Fruit fly (Drosophila melanogaster) whole organism, embryonic: ENCODE measurements around the gene CG32040.

Source experiments
- Bgb ChIP-seq: fragments of 200-800 bp; sonication (Bioruptor generic); IDR thresholded peaks from 2 replicates; pipeline ENCODE4 v1.3.6; 2022; ENCODE audit warnings: missing biosample characterization, missing genetic modification characterization; ENCODE audit not compliant: partially characterized antibody
- CG10321 ChIP-seq: fragments of 200-800 bp; sonication (Bioruptor generic); IDR thresholded peaks from 2 replicates; pipeline ENCODE4 v1.3.6; 2022; ENCODE audit warnings: missing biosample characterization, missing genetic modification characterization
- CG10654 ChIP-seq: fragments of 200-800 bp; sonication (Bioruptor generic); optimal IDR thresholded peaks from 2 replicates; lab custom pipeline; 2016; ENCODE audit warnings: missing biosample characterization, missing genetic modification characterization
- CG10979 ChIP-seq: fragments of 200-800 bp; sonication (Bioruptor generic); optimal IDR thresholded peaks from 2 replicates; lab custom pipeline; 2018; ENCODE audit warnings: missing biosample characterization, mild to moderate bottlenecking, missing genetic modification characterization, moderate library complexity
- CG11560 ChIP-seq: fragments of 200-800 bp; sonication (Bioruptor generic); IDR thresholded peaks from 3 replicates; pipeline ENCODE4 v1.3.6; 2022; ENCODE audit warnings: missing biosample characterization, missing genetic modification characterization
- CG12104 ChIP-seq: fragments of 200-800 bp; sonication (Bioruptor generic); optimal IDR thresholded peaks from 3 replicates; lab custom pipeline; 2016; ENCODE audit warnings: missing biosample characterization, missing genetic modification characterization
- CG13287 ChIP-seq: fragments of 200-800 bp; sonication (Bioruptor generic); IDR thresholded peaks from 2 replicates; pipeline ENCODE4 v1.3.6; 2022; ENCODE audit warnings: missing biosample characterization, missing genetic modification characterization; ENCODE audit not compliant: partially characterized antibody
- CG13424 ChIP-seq: fragments of 200-800 bp; sonication (Bioruptor generic); optimal IDR thresholded peaks from 2 replicates; lab custom pipeline; 2019; ENCODE audit warnings: missing biosample characterization, mild to moderate bottlenecking, missing genetic modification characterization, moderate library complexity
- CG1602 ChIP-seq: fragments of 200-800 bp; sonication (Bioruptor generic); optimal IDR thresholded peaks from 3 replicates; lab custom pipeline; 2016; ENCODE audit warnings: missing biosample characterization, missing genetic modification characterization
- CG17802 ChIP-seq: fragments of 200-800 bp; sonication (Bioruptor generic); optimal IDR thresholded peaks from 2 replicates; lab custom pipeline; 2018; ENCODE audit warnings: missing biosample characterization, mild to moderate bottlenecking, missing genetic modification characterization, moderate library complexity
- CG17829 ChIP-seq: fragments of 200-800 bp; optimal IDR thresholded peaks from 2 replicates; lab custom pipeline; 2019; ENCODE audit warnings: missing biosample characterization, mild to moderate bottlenecking, missing genetic modification characterization, moderate library complexity
- CG2129 ChIP-seq: fragments of 200-800 bp; sonication (Bioruptor generic); IDR thresholded peaks from 2 replicates; pipeline ENCODE4 v1.3.6; 2022; ENCODE audit warnings: missing biosample characterization, missing genetic modification characterization; ENCODE audit not compliant: partially characterized antibody
- CG30403 ChIP-seq: fragments of 200-800 bp; sonication (Bioruptor generic); optimal IDR thresholded peaks from 3 replicates; lab custom pipeline; 2016; ENCODE audit warnings: missing biosample characterization, missing genetic modification characterization
- CG32772 ChIP-seq: fragments of 200-800 bp; sonication (Bioruptor generic); IDR thresholded peaks from 2 replicates; pipeline ENCODE4 v1.3.6; 2022; ENCODE audit warnings: missing biosample characterization, missing genetic modification characterization
- CG4282 ChIP-seq: fragments of 200-800 bp; sonication (Bioruptor generic); optimal IDR thresholded peaks from 2 replicates; lab custom pipeline; 2016; ENCODE audit warnings: missing biosample characterization, missing genetic modification characterization
- CG4820 ChIP-seq: fragments of 200-800 bp; sonication (Bioruptor generic); optimal IDR thresholded peaks from 3 replicates; lab custom pipeline; 2016; ENCODE audit warnings: missing biosample characterization, missing genetic modification characterization
- CG5245 ChIP-seq: fragments of 200-800 bp; sonication (Bioruptor generic); optimal IDR thresholded peaks from 3 replicates; lab custom pipeline; 2016; ENCODE audit warnings: missing biosample characterization, missing genetic modification characterization
- CG5953 ChIP-seq: fragments of 200-800 bp; sonication (Bioruptor generic); IDR thresholded peaks from 2 replicates; pipeline ENCODE4 v1.3.6; 2022; ENCODE audit warnings: missing biosample characterization, missing genetic modification characterization
- CG6175 ChIP-seq: fragments of 200-800 bp; sonication (Bioruptor generic); IDR thresholded peaks from 3 replicates; pipeline ENCODE4 v1.3.6; 2022; ENCODE audit warnings: missing biosample characterization, missing genetic modification characterization
- CG6791 ChIP-seq: fragments of 200-800 bp; sonication (Bioruptor generic); IDR thresholded peaks from 3 replicates; pipeline ENCODE4 v1.3.6; 2022; ENCODE audit warnings: missing biosample characterization, missing genetic modification characterization; ENCODE audit not compliant: partially characterized antibody
- CG7786 ChIP-seq: fragments of 200-800 bp; sonication (Bioruptor generic); optimal IDR thresholded peaks from 2 replicates; lab custom pipeline; 2016; ENCODE audit warnings: missing biosample characterization, missing genetic modification characterization
- CG9437 ChIP-seq: fragments of 200-800 bp; sonication (Bioruptor generic); optimal IDR thresholded peaks from 2 replicates; lab custom pipeline; 2018; ENCODE audit warnings: missing biosample characterization, mild to moderate bottlenecking, missing genetic modification characterization
- CG9797 ChIP-seq: fragments of 200-800 bp; sonication (Bioruptor generic); optimal IDR thresholded peaks from 3 replicates; lab custom pipeline; 2018; ENCODE audit warnings: missing biosample characterization, mild to moderate bottlenecking, missing genetic modification characterization
- CkIIα-i1 ChIP-seq: fragments of 200-800 bp; sonication (Bioruptor generic); IDR thresholded peaks from 2 replicates; pipeline ENCODE4 v1.3.6; 2022; ENCODE audit warnings: missing biosample characterization, missing genetic modification characterization
- Dek ChIP-seq: fragments of 200-800 bp; sonication (Bioruptor generic); optimal IDR thresholded peaks from 3 replicates; lab custom pipeline; 2019; ENCODE audit warnings: missing biosample characterization, mild to moderate bottlenecking, missing genetic modification characterization, moderate library complexity
- Doc3 ChIP-seq: fragments of 200-800 bp; sonication (Bioruptor generic); IDR thresholded peaks from 3 replicates; pipeline ENCODE4 v1.3.6; 2022; ENCODE audit warnings: missing biosample characterization, missing genetic modification characterization; ENCODE audit not compliant: partially characterized antibody
- Drgx ChIP-seq: fragments of 200-800 bp; sonication (Bioruptor generic); IDR thresholded peaks from 2 replicates; pipeline ENCODE4 v1.3.6; 2022; ENCODE audit warnings: missing biosample characterization, missing genetic modification characterization
- E2f1 ChIP-seq: fragments of 200-800 bp; sonication (Bioruptor generic); IDR thresholded peaks from 2 replicates; pipeline ENCODE4 v1.3.6; 2022; ENCODE audit warnings: missing biosample characterization, missing genetic modification characterization
- ERR ChIP-seq: fragments of 200-800 bp; sonication (Bioruptor generic); optimal IDR thresholded peaks from 2 replicates; lab custom pipeline; 2016; ENCODE audit warnings: missing biosample characterization, missing genetic modification characterization
- HLH54F ChIP-seq: fragments of 200-800 bp; sonication (Bioruptor generic); optimal IDR thresholded peaks from 3 replicates; lab custom pipeline; 2016; ENCODE audit warnings: missing biosample characterization, missing genetic modification characterization
- MESR4 ChIP-seq: fragments of 200-800 bp; sonication (Bioruptor generic); optimal IDR thresholded peaks from 2 replicates; lab custom pipeline; 2018; ENCODE audit warnings: missing biosample characterization, mild to moderate bottlenecking, missing genetic modification characterization, moderate library complexity
- Ravus ChIP-seq: fragments of 200-800 bp; sonication (Bioruptor generic); IDR thresholded peaks from 2 replicates; pipeline ENCODE4 v1.3.6; 2022; ENCODE audit warnings: missing biosample characterization, missing genetic modification characterization
- Stat92E ChIP-seq, 3 experiments: fragments of >200 bp in 2 of 3; fragments of 200-800 bp in 1 of 3; sonication (Bioruptor generic) in 1 of 3; optimal IDR thresholded peaks; 2 replicates each; lab custom pipeline; 2017 to 2019; ENCODE audit warnings: missing biosample characterization in 3 of 3, missing genetic modification characterization in 3 of 3, mild to moderate bottlenecking in 1 of 3, moderate library complexity in 1 of 3
- YL-1 ChIP-seq: fragments of 200-800 bp; sonication (Bioruptor generic); optimal IDR thresholded peaks from 3 replicates; lab custom pipeline; 2017; ENCODE audit warnings: missing biosample characterization, mild to moderate bottlenecking, missing genetic modification characterization
- crc ChIP-seq: fragments of 200-800 bp; sonication (Bioruptor generic); optimal IDR thresholded peaks from 2 replicates; lab custom pipeline; 2016; ENCODE audit warnings: missing biosample characterization, missing genetic modification characterization
- croc ChIP-seq: fragments of 200-800 bp; sonication (Bioruptor generic); conservative IDR thresholded peaks from 3 replicates; pipeline ENCODE4 v1.3.6; 2022; ENCODE audit warnings: missing biosample characterization, missing genetic modification characterization
- crp ChIP-seq, 2 experiments: fragments of 200-800 bp; sonication (Bioruptor generic); optimal IDR thresholded peaks; 2 replicates in 1 of 2; 3 replicates in 1 of 2; lab custom pipeline; 2017; ENCODE audit warnings: missing biosample characterization in 2 of 2, missing genetic modification characterization in 2 of 2, mild to moderate bottlenecking in 1 of 2, moderate library complexity in 1 of 2
- disco-r ChIP-seq: fragments of 200-800 bp; sonication (Bioruptor generic); optimal IDR thresholded peaks from 2 replicates; lab custom pipeline; 2016; ENCODE audit warnings: missing biosample characterization, missing genetic modification characterization
- ems ChIP-seq: fragments of 200-800 bp; sonication (Bioruptor generic); optimal IDR thresholded peaks from 3 replicates; lab custom pipeline; 2016; ENCODE audit warnings: missing biosample characterization, missing genetic modification characterization
- esg ChIP-seq: fragments of 200-800 bp; sonication (Bioruptor generic); conservative IDR thresholded peaks from 2 replicates; pipeline ENCODE4 v1.3.6; 2022; ENCODE audit warnings: missing biosample characterization, missing genetic modification characterization
- grau ChIP-seq: fragments of 200-800 bp; optimal IDR thresholded peaks from 3 replicates; lab custom pipeline; 2019; ENCODE audit warnings: missing biosample characterization, mild to moderate bottlenecking, missing genetic modification characterization, moderate library complexity
- hbn ChIP-seq: fragments of 200-800 bp; sonication (Bioruptor generic); IDR thresholded peaks from 2 replicates; pipeline ENCODE4 v1.3.6; 2022; ENCODE audit warnings: missing biosample characterization, missing genetic modification characterization; ENCODE audit not compliant: partially characterized antibody
- maf-S ChIP-seq: fragments of 200-800 bp; sonication (Bioruptor generic); optimal IDR thresholded peaks from 2 replicates; lab custom pipeline; 2016; ENCODE audit warnings: missing biosample characterization, missing genetic modification characterization
- pita ChIP-seq: fragments of 200-800 bp; sonication (Bioruptor generic); optimal IDR thresholded peaks from 2 replicates; lab custom pipeline; 2017; ENCODE audit warnings: missing biosample characterization, mild to moderate bottlenecking, missing genetic modification characterization
- rib ChIP-seq: fragments of 200-800 bp; sonication (Bioruptor generic); IDR thresholded peaks from 2 replicates; pipeline ENCODE4 v1.3.6; 2022; ENCODE audit warnings: missing biosample characterization, missing genetic modification characterization
- sim ChIP-seq: fragments of 200-800 bp; sonication (Bioruptor generic); IDR thresholded peaks from 2 replicates; pipeline ENCODE4 v1.3.6; 2022; ENCODE audit warnings: missing biosample characterization, missing genetic modification characterization
- slbo ChIP-seq: fragments of 200-800 bp; sonication (Bioruptor generic); IDR thresholded peaks from 2 replicates; pipeline ENCODE4 v1.3.6; 2022; ENCODE audit warnings: missing biosample characterization, missing genetic modification characterization
- tna ChIP-seq: fragments of 200-800 bp; sonication (Bioruptor generic); IDR thresholded peaks from 2 replicates; pipeline ENCODE4 v1.3.6; 2022; ENCODE audit warnings: missing biosample characterization, missing genetic modification characterization; ENCODE audit not compliant: partially characterized antibody
- zf30C ChIP-seq: fragments of 200-800 bp; sonication (Bioruptor generic); optimal IDR thresholded peaks from 3 replicates; lab custom pipeline; 2018; ENCODE audit warnings: missing biosample characterization, mild to moderate bottlenecking, missing genetic modification characterization

Gene CG32040

dm6 chr3L:9383345-9384075, 29.7 kb downstream of the CG32040 start, which contains the start of gene Hsp27 (continued):
- TF ChIP-seq CkIIα-i1 (GFP tag; lab: Robert Waterston, UW) (peak; percentile 82), ERR (peak; percentile 89), CG12104 (GFP tag; lab: Kevin White, UChicago) (peak; percentile 92), CG5953 (GFP tag; lab: Robert Waterston, UW) (peak; percentile 97), CG13287 (GFP tag; lab: Robert Waterston, UW) (no peak; the same call in 1 of the 2 replicates), CG1602 (peak; percentile 98), HLH54F (GFP tag; lab: Kevin White, UChicago) (peak; percentile 86), CG10321 (peak; percentile 80), CG5245 (GFP tag; lab: Kevin White, UChicago) (peak; percentile 99), Stat92E (GFP tag; optimal IDR thresholded peaks at IDR 0.05; lab: Kevin White, UChicago) (peak in 1 of 3 experiments; percentile 94), Dek (peak; percentile 97), maf-S (GFP tag; lab: Kevin White, UChicago) (peak; percentile 91), CG4282 (GFP tag; lab: Kevin White, UChicago) (peak; percentile 62), grau (tag; lab: Kevin White, UChicago) (peak; percentile 97), crc (GFP tag; lab: Kevin White, UChicago) (peak; percentile 92), CG9797 (GFP tag; lab: Kevin White, UChicago) (peak; percentile 50), sim (GFP tag; lab: Robert Waterston, UW) (peak; percentile 97), CG10979 (tag; lab: Kevin White, UChicago) (peak; percentile 99), MESR4 (GFP tag; lab: Kevin White, UChicago) (peak; percentile 63), croc (peak; percentile 98), CG32772 (GFP tag; lab: Robert Waterston, UW) (peak; percentile 99), YL-1 (GFP tag; lab: Kevin White, UChicago) (peak; percentile 94), CG11560 (peak; percentile 88), CG17829 (tag; lab: Kevin White, UChicago) (peak; percentile 98), esg (GFP tag; lab: Robert Waterston, UW) (peak; percentile 95), hbn (GFP tag; lab: Robert Waterston, UW) (no peak), tna (GFP tag; lab: Robert Waterston, UW) (no peak), disco-r (GFP tag; lab: Kevin White, UChicago) (peak; percentile 87), CG7786 (peak; percentile 88), Doc3 (GFP tag; lab: Robert Waterston, UW) (no peak), pita (no peak), crp (GFP tag; optimal IDR thresholded peaks at IDR 0.05; lab: Kevin White, UChicago) (peak; percentile 4 to 66), Ravus (peak; percentile 95), slbo (GFP tag; lab: Robert Waterston, UW) (peak; percentile 99), CG10654 (peak; percentile 98), Bgb (GFP tag; lab: Robert Waterston, UW) (no peak), zf30C (no peak), CG9437 (GFP tag; lab: Kevin White, UChicago) (peak; percentile 92), CG2129 (GFP tag; lab: Robert Waterston, UW) (no peak), Drgx (GFP tag; lab: Robert Waterston, UW) (peak; percentile 100), ems (GFP tag; lab: Kevin White, UChicago) (peak; percentile 99), CG30403 (GFP tag; lab: Kevin White, UChicago) (peak; percentile 99), CG13424 (tag; lab: Kevin White, UChicago) (peak; percentile 95), CG6175 (GFP tag; lab: Robert Waterston, UW) (peak; percentile 97), E2f1 (GFP tag; lab: Robert Waterston, UW) (peak; percentile 99), CG4820 (GFP tag; lab: Kevin White, UChicago) (peak; percentile 98), CG6791 (GFP tag; lab: Robert Waterston, UW) (no peak), CG17802 (tag; lab: Kevin White, UChicago) (peak; percentile 91), rib (GFP tag; lab: Robert Waterston, UW) (peak; percentile 96)
